Worm (Caenorhabditis elegans): ENCODE results near the gene nrde-2.

ce11 chrII:10239595-10239994 lies 7.8 kb downstream of the nrde-2 start, which contains the start of gene mec-15:
- TF ChIP-seq snpc-4 (tag; optimal IDR thresholded peaks at IDR 0.05) (no peak), mdl-1 (tag; optimal IDR thresholded peaks at IDR 0.05) (no peak), nhr-11 (tag; optimal IDR thresholded peaks at IDR 0.05) (no peak), dpl-1 (GFP tag; optimal IDR thresholded peaks at IDR 0.05) (no peak), nhr-76 (tag; optimal IDR thresholded peaks at IDR 0.05) (no peak)
